Worm (Caenorhabditis elegans) whole organism, mixed stage, embryonic: Measurements from ENCODE around the gene C38C3.4.

Experiments used
- blmp-1 ChIP-seq: fragments of 150-350 bp; optimal IDR thresholded peaks from 2 replicates; lab custom pipeline; 2014; ENCODE audit warnings: missing biosample characterization, missing genetic modification characterization
- ceh-43 ChIP-seq: fragments of 200-800 bp; sonication (Bioruptor generic); optimal IDR thresholded peaks from 2 replicates; lab custom pipeline; 2018; ENCODE audit warnings: mild to moderate bottlenecking, missing genetic modification characterization, moderate library complexity, missing compliant biosample characterization
- elt-3 ChIP-seq: fragments of 150-350 bp; optimal IDR thresholded peaks from 2 replicates; lab custom pipeline; 2014; ENCODE audit warnings: missing biosample characterization, missing genetic modification characterization
- lin-13 ChIP-seq: fragments of 150-350 bp; optimal IDR thresholded peaks from 2 replicates; lab custom pipeline; 2014; ENCODE audit warnings: missing biosample characterization, missing genetic modification characterization
- lsy-2 ChIP-seq: fragments of 150-350 bp; optimal IDR thresholded peaks from 2 replicates; lab custom pipeline; 2014; ENCODE audit warnings: missing biosample characterization, missing genetic modification characterization
- mab-5 ChIP-seq: fragments of 150-350 bp; optimal IDR thresholded peaks from 2 replicates; lab custom pipeline; 2014; ENCODE audit warnings: missing biosample characterization, missing genetic modification characterization
- mep-1 ChIP-seq: fragments of 150-350 bp; optimal IDR thresholded peaks from 2 replicates; lab custom pipeline; 2017; ENCODE audit warnings: missing biosample characterization, missing genetic modification reagents, missing genetic modification characterization, inconsistent platforms
- nhr-12 ChIP-seq: fragments of 150-350 bp; optimal IDR thresholded peaks from 2 replicates; lab custom pipeline; 2014; ENCODE audit warnings: missing biosample characterization, missing genetic modification characterization
- pha-4 ChIP-seq: fragments of 150-350 bp; optimal IDR thresholded peaks from 2 replicates; lab custom pipeline; 2018; ENCODE audit warnings: missing biosample characterization, missing genetic modification reagents, missing genetic modification characterization
- sem-2 ChIP-seq: fragments of 200-800 bp; sonication (Bioruptor generic); optimal IDR thresholded peaks from 2 replicates; lab custom pipeline; 2018; ENCODE audit warnings: mild to moderate bottlenecking, missing genetic modification characterization, missing compliant biosample characterization
- snpc-4 ChIP-seq: fragments of 150-350 bp; optimal IDR thresholded peaks from 2 replicates; lab custom pipeline; 2014; ENCODE audit warnings: missing biosample characterization, missing genetic modification characterization
- unc-39 ChIP-seq: fragments of 150-350 bp; optimal IDR thresholded peaks from 2 replicates; lab custom pipeline; 2014; ENCODE audit warnings: missing biosample characterization, missing genetic modification characterization
- unc-62 ChIP-seq: fragments of 150-350 bp; optimal IDR thresholded peaks from 2 replicates; lab custom pipeline; 2014; ENCODE audit warnings: missing biosample characterization, missing genetic modification reagents, missing genetic modification characterization
- zip-8 ChIP-seq: fragments of 150-350 bp; optimal IDR thresholded peaks from 2 replicates; lab custom pipeline; 2014; ENCODE audit warnings: missing biosample characterization, missing genetic modification characterization

- TF ChIP-seq lin-13 (tag; lab: Kevin White, UChicago), result no peak
- no peak for TF ChIP-seq pha-4 (tag; lab: Kevin White, UChicago)
- no peak for TF ChIP-seq sem-2 (GFP tag; lab: Kevin White, UChicago)
- no peak for TF ChIP-seq nhr-12 (tag; lab: Kevin White, UChicago)
- no peak for TF ChIP-seq snpc-4
- TF ChIP-seq mep-1 (tag; lab: Kevin White, UChicago), result no peak
- TF ChIP-seq unc-39 (tag; lab: Kevin White, UChicago), result no peak
- no peak for TF ChIP-seq lsy-2 (tag; lab: Kevin White, UChicago)
- no peak for TF ChIP-seq zip-8 (tag; lab: Kevin White, UChicago)
- TF ChIP-seq unc-62, result no peak
- TF ChIP-seq ceh-43, result no peak
- TF ChIP-seq blmp-1 (tag; lab: Kevin White, UChicago), result no peak
- no peak for TF ChIP-seq elt-3 (tag; lab: Kevin White, UChicago)
- TF ChIP-seq mab-5, result no peak
Observed at ce11 chrV:1460069-1460468, 21.8 kb upstream of the C38C3.4 start, which contains the start of gene hacd-1.
